Fruit fly (Drosophila melanogaster): ENCODE data around the gene yin.

dm6 chrX:3833109-3833657 lies 38.6 kb downstream of the yin start:
- no peak for TF ChIP-seq kay (GFP tag; ENCODE audit: borderline replicate concordance)
- no peak for TF ChIP-seq ovo (GFP tag; optimal IDR thresholded peaks at IDR 0.05)
- TF ChIP-seq toe (GFP tag; optimal IDR thresholded peaks at IDR 0.05) = no peak
- no peak for TF ChIP-seq Clk (GFP tag; optimal IDR thresholded peaks at IDR 0.05)
- TF ChIP-seq CG33017 (tag; optimal IDR thresholded peaks at IDR 0.05) = no peak
- TF ChIP-seq CG7045 (GFP tag; optimal IDR thresholded peaks at IDR 0.05) = no peak
- no peak for TF ChIP-seq pad (GFP tag; optimal IDR thresholded peaks at IDR 0.05)
- no peak for TF ChIP-seq CG12768 (GFP tag; optimal IDR thresholded peaks at IDR 0.05)
- no peak for TF ChIP-seq bab1 (GFP tag; optimal IDR thresholded peaks at IDR 0.05)
